Worm (Caenorhabditis elegans) whole organism, L4 larva: ENCODE results near the gene fbxb-1.

Experiments used
- ama-1 ChIP-seq: fragments of 150-350 bp; optimal IDR thresholded peaks from 2 replicates; lab custom pipeline; 2014; ENCODE audit warnings: inconsistent platforms, mixed read lengths
- ceh-62 ChIP-seq: sonication (generic microtip); optimal IDR thresholded peaks from 2 replicates; lab custom pipeline; 2017; ENCODE audit warnings: missing biosample characterization, missing genetic modification characterization
- ceh-82 ChIP-seq: sonication (generic microtip); optimal IDR thresholded peaks from 2 replicates; lab custom pipeline; 2017; ENCODE audit warnings: missing biosample characterization, missing genetic modification characterization
- ces-1 ChIP-seq: fragments of 150-350 bp; sonication (generic microtip); optimal IDR thresholded peaks from 4 replicates; lab custom pipeline; 2014; ENCODE audit warnings: missing biosample characterization, missing genetic modification reagents, missing genetic modification characterization
- lin-39 ChIP-seq: fragments of 150-350 bp; optimal IDR thresholded peaks from 2 replicates; lab custom pipeline; 2014; ENCODE audit warnings: missing biosample characterization, missing genetic modification reagents, missing genetic modification characterization
- mep-1 ChIP-seq: fragments of 150-350 bp; sonication (generic microtip); optimal IDR thresholded peaks from 3 replicates; lab custom pipeline; 2014; ENCODE audit warnings: missing biosample characterization, missing genetic modification characterization
- nhr-28 ChIP-seq: fragments of 150-350 bp; optimal IDR thresholded peaks from 2 replicates; lab custom pipeline; 2014; ENCODE audit warnings: missing biosample characterization, missing genetic modification characterization
- tag-97 ChIP-seq: fragments of 200-800 bp; sonication (Bioruptor generic); IDR thresholded peaks from 2 replicates; pipeline ENCODE4 v1.3.6; 2022; ENCODE audit warnings: missing genetic modification characterization, missing compliant biosample characterization
- zip-2 ChIP-seq: fragments of 150-350 bp; optimal IDR thresholded peaks from 2 replicates; lab custom pipeline; 2014; ENCODE audit warnings: missing biosample characterization, missing genetic modification characterization

- TF ChIP-seq ceh-82 (tag; lab: Kevin White, UChicago) = no peak
- no peak for TF ChIP-seq tag-97
- TF ChIP-seq nhr-28 (tag; lab: Kevin White, UChicago) = peak; percentile 77
- no peak for TF ChIP-seq zip-2 (tag; lab: Kevin White, UChicago)
- TF ChIP-seq ama-1 (lab: Kevin White, UChicago) = no peak
- TF ChIP-seq ceh-62 (tag; lab: Kevin White, UChicago) = no peak
- TF ChIP-seq ces-1 = no peak
- peak; percentile 6 for TF ChIP-seq mep-1 (tag; lab: Kevin White, UChicago)
- TF ChIP-seq lin-39 = no peak
Measured at ce11 chrV:19205450-19205849, 34.7 kb upstream of the fbxb-1 start.
